Fruit fly (Drosophila melanogaster) whole organism, embryonic: ENCODE data around the gene Mgat3.

Experiments used
- CG10565 ChIP-seq: fragments of 200-800 bp; sonication (Bioruptor generic); optimal IDR thresholded peaks from 3 replicates; lab custom pipeline; 2016; ENCODE audit warnings: missing biosample characterization, mild to moderate bottlenecking, missing genetic modification characterization
- CG10959 ChIP-seq: fragments of 200-800 bp; sonication (Bioruptor generic); IDR thresholded peaks from 2 replicates; pipeline ENCODE4 v1.3.6; 2022; ENCODE audit warnings: missing biosample characterization, missing genetic modification characterization
- CG11560 ChIP-seq: fragments of 200-800 bp; sonication (Bioruptor generic); IDR thresholded peaks from 3 replicates; pipeline ENCODE4 v1.3.6; 2022; ENCODE audit warnings: missing biosample characterization, missing genetic modification characterization
- CG12659 ChIP-seq: fragments of 200-800 bp; sonication (Bioruptor generic); optimal IDR thresholded peaks from 3 replicates; lab custom pipeline; 2017; ENCODE audit warnings: mild to moderate bottlenecking, missing biosample characterization, missing genetic modification reagents, missing genetic modification characterization
- CG12744 ChIP-seq: fragments of 200-800 bp; sonication (Bioruptor generic); optimal IDR thresholded peaks from 2 replicates; lab custom pipeline; 2016; ENCODE audit warnings: missing biosample characterization, missing genetic modification characterization
- CG14965 ChIP-seq: fragments of 200-800 bp; sonication (Bioruptor generic); optimal IDR thresholded peaks from 2 replicates; lab custom pipeline; 2016; ENCODE audit warnings: missing biosample characterization, missing genetic modification characterization, borderline replicate concordance
- CG1647 ChIP-seq: fragments of 200-800 bp; sonication (Bioruptor generic); optimal IDR thresholded peaks from 3 replicates; lab custom pipeline; 2016; ENCODE audit warnings: missing biosample characterization, missing genetic modification characterization
- CG18599 ChIP-seq: fragments of 200-800 bp; sonication (Bioruptor generic); optimal IDR thresholded peaks from 3 replicates; lab custom pipeline; 2017; ENCODE audit warnings: missing biosample characterization, missing genetic modification characterization, mild to moderate bottlenecking, moderate library complexity, missing genetic modification reagents
- CG18619 ChIP-seq: fragments of 200-800 bp; sonication (Bioruptor generic); optimal IDR thresholded peaks from 3 replicates; lab custom pipeline; 2017; ENCODE audit warnings: missing biosample characterization, mild to moderate bottlenecking, missing genetic modification characterization
- CG2202 ChIP-seq: fragments of 200-800 bp; sonication (Bioruptor generic); optimal IDR thresholded peaks from 2 replicates; lab custom pipeline; 2018; ENCODE audit warnings: missing biosample characterization, mild to moderate bottlenecking, missing genetic modification characterization
- CG2678 ChIP-seq: fragments of 200-800 bp; sonication (Bioruptor generic); optimal IDR thresholded peaks from 3 replicates; lab custom pipeline; 2019; ENCODE audit warnings: missing biosample characterization, mild to moderate bottlenecking, missing genetic modification characterization, moderate library complexity
- CG32532 ChIP-seq: fragments of 200-800 bp; sonication (Bioruptor generic); IDR thresholded peaks from 2 replicates; pipeline ENCODE4 v1.3.6; 2022; ENCODE audit warnings: missing biosample characterization, missing genetic modification characterization
- CG34224 ChIP-seq: fragments of 200-800 bp; sonication (Bioruptor generic); IDR thresholded peaks from 3 replicates; pipeline ENCODE4 v1.3.6; 2022; ENCODE audit warnings: missing biosample characterization, missing genetic modification characterization; ENCODE audit not compliant: partially characterized antibody
- CG5953 ChIP-seq: fragments of 200-800 bp; sonication (Bioruptor generic); IDR thresholded peaks from 2 replicates; pipeline ENCODE4 v1.3.6; 2022; ENCODE audit warnings: missing biosample characterization, missing genetic modification characterization
- CG6654 ChIP-seq: fragments of 200-800 bp; sonication (Bioruptor generic); optimal IDR thresholded peaks from 2 replicates; lab custom pipeline; 2017; ENCODE audit warnings: missing biosample characterization, mild to moderate bottlenecking, missing genetic modification characterization
- CG7987 ChIP-seq: fragments of 200-800 bp; sonication (Bioruptor generic); optimal IDR thresholded peaks from 2 replicates; lab custom pipeline; 2018; ENCODE audit warnings: missing biosample characterization, mild to moderate bottlenecking, missing genetic modification characterization, moderate library complexity
- CG8089 ChIP-seq: fragments of 200-800 bp; sonication (Bioruptor generic); optimal IDR thresholded peaks from 3 replicates; lab custom pipeline; 2016; ENCODE audit warnings: missing biosample characterization, missing genetic modification characterization
- CG8388 ChIP-seq: fragments of 200-800 bp; sonication (Bioruptor generic); optimal IDR thresholded peaks from 2 replicates; lab custom pipeline; 2019; ENCODE audit warnings: missing biosample characterization, mild to moderate bottlenecking, missing genetic modification characterization, moderate library complexity
- CG8478 ChIP-seq: fragments of >200 bp; optimal IDR thresholded peaks from 2 replicates; lab custom pipeline; 2018
- CG9932 ChIP-seq: fragments of 200-800 bp; sonication (Bioruptor generic); IDR thresholded peaks from 2 replicates; pipeline ENCODE4 v1.3.6; 2022; ENCODE audit warnings: missing biosample characterization, missing genetic modification characterization
- CTCF ChIP-seq: fragments of 200-800 bp; sonication (Bioruptor generic); optimal IDR thresholded peaks from 2 replicates; lab custom pipeline; 2017; ENCODE audit warnings: missing biosample characterization, mild to moderate bottlenecking, missing genetic modification characterization, moderate library complexity
- Dll ChIP-seq: fragments of 200-800 bp; sonication (Bioruptor generic); IDR thresholded peaks from 4 replicates; pipeline ENCODE4 v1.3.6; 2022; ENCODE audit warnings: missing biosample characterization, missing genetic modification characterization; ENCODE audit not compliant: partially characterized antibody
- ERR ChIP-seq: fragments of 200-800 bp; sonication (Bioruptor generic); optimal IDR thresholded peaks from 2 replicates; lab custom pipeline; 2016; ENCODE audit warnings: missing biosample characterization, missing genetic modification characterization
- Fer1 ChIP-seq: fragments of 200-800 bp; sonication (Bioruptor generic); optimal IDR thresholded peaks from 2 replicates; lab custom pipeline; 2017; ENCODE audit warnings: missing biosample characterization, mild to moderate bottlenecking, missing genetic modification characterization
- GATAe ChIP-seq: fragments of 200-800 bp; sonication (Bioruptor generic); conservative IDR thresholded peaks from 2 replicates; pipeline ENCODE4 v1.3.6; 2022; ENCODE audit warnings: missing biosample characterization, missing genetic modification characterization
- Hand ChIP-seq: fragments of 200-800 bp; sonication (Bioruptor generic); optimal IDR thresholded peaks from 2 replicates; lab custom pipeline; 2017; ENCODE audit warnings: mild to moderate bottlenecking, missing biosample characterization, missing genetic modification reagents, missing genetic modification characterization
- MTF-1 ChIP-seq: fragments of 200-800 bp; sonication (Bioruptor generic); optimal IDR thresholded peaks from 2 replicates; lab custom pipeline; 2018; ENCODE audit warnings: missing biosample characterization, mild to moderate bottlenecking, missing genetic modification characterization, borderline replicate concordance
- NC2α ChIP-seq: fragments of 200-800 bp; sonication (Bioruptor generic); optimal IDR thresholded peaks from 2 replicates; lab custom pipeline; 2016; ENCODE audit warnings: missing biosample characterization, missing genetic modification characterization
- Nf-YA ChIP-seq: fragments of 200-800 bp; sonication (Bioruptor generic); IDR thresholded peaks from 2 replicates; pipeline ENCODE4 v1.3.6; 2022; ENCODE audit warnings: missing biosample characterization, missing genetic modification characterization
- Pdp1 ChIP-seq, 2 experiments: fragments of 200-800 bp; sonication (Bioruptor generic); optimal IDR thresholded peaks; 3 replicates each; lab custom pipeline; 2016; ENCODE audit warnings: missing biosample characterization in 2 of 2, missing genetic modification characterization in 2 of 2, mild to moderate bottlenecking in 1 of 2, moderate library complexity in 1 of 2
- Sox100B ChIP-seq: fragments of 200-800 bp; sonication (Bioruptor generic); optimal IDR thresholded peaks from 3 replicates; lab custom pipeline; 2018; ENCODE audit warnings: missing biosample characterization, mild to moderate bottlenecking, missing genetic modification characterization
- bcd ChIP-seq: fragments of 200-800 bp; sonication (Bioruptor generic); optimal IDR thresholded peaks from 2 replicates; lab custom pipeline; 2017; ENCODE audit warnings: missing biosample characterization, mild to moderate bottlenecking, missing genetic modification characterization
- cg ChIP-seq: fragments of 200-800 bp; sonication (Bioruptor generic); optimal IDR thresholded peaks from 3 replicates; lab custom pipeline; 2019; ENCODE audit warnings: missing biosample characterization, mild to moderate bottlenecking, missing genetic modification characterization, moderate library complexity
- chif ChIP-seq, 2 experiments: fragments of 200-800 bp; sonication (Bioruptor generic); optimal IDR thresholded peaks; 3 replicates each; lab custom pipeline; 2016; ENCODE audit warnings: missing biosample characterization in 2 of 2, missing genetic modification characterization in 2 of 2
- crc ChIP-seq: fragments of 200-800 bp; sonication (Bioruptor generic); optimal IDR thresholded peaks from 2 replicates; lab custom pipeline; 2016; ENCODE audit warnings: missing biosample characterization, missing genetic modification characterization
- crp ChIP-seq, 2 experiments: fragments of 200-800 bp; sonication (Bioruptor generic); optimal IDR thresholded peaks; 2 replicates in 1 of 2; 3 replicates in 1 of 2; lab custom pipeline; 2017; ENCODE audit warnings: missing biosample characterization in 2 of 2, missing genetic modification characterization in 2 of 2, mild to moderate bottlenecking in 1 of 2, moderate library complexity in 1 of 2
- dmrt99B ChIP-seq: fragments of 200-800 bp; sonication (Bioruptor generic); optimal IDR thresholded peaks from 2 replicates; lab custom pipeline; 2018; ENCODE audit warnings: missing biosample characterization, mild to moderate bottlenecking, missing genetic modification characterization, moderate library complexity
- dpn ChIP-seq, 2 experiments: fragments of 200-800 bp; sonication (Bioruptor generic); optimal IDR thresholded peaks; 3 replicates each; lab custom pipeline; 2016; ENCODE audit warnings: missing biosample characterization in 2 of 2, missing genetic modification characterization in 2 of 2
- h ChIP-seq: fragments of >200 bp; optimal IDR thresholded peaks from 2 replicates; lab custom pipeline; 2017
- ind ChIP-seq: fragments of 200-800 bp; sonication (Bioruptor generic); optimal IDR thresholded peaks from 3 replicates; lab custom pipeline; 2016; ENCODE audit warnings: missing biosample characterization, missing genetic modification characterization
- jumu ChIP-seq: fragments of 200-800 bp; sonication (Bioruptor generic); optimal IDR thresholded peaks from 3 replicates; lab custom pipeline; 2016; ENCODE audit warnings: missing biosample characterization, missing genetic modification characterization
- mirr ChIP-seq: fragments of 200-800 bp; sonication (Bioruptor generic); optimal IDR thresholded peaks from 3 replicates; lab custom pipeline; 2018; ENCODE audit warnings: missing biosample characterization, mild to moderate bottlenecking, missing genetic modification characterization
- nerfin-2 ChIP-seq: fragments of 200-800 bp; sonication (Bioruptor generic); IDR thresholded peaks from 2 replicates; pipeline ENCODE4 v1.3.6; 2022; ENCODE audit warnings: missing biosample characterization, missing genetic modification characterization; ENCODE audit not compliant: partially characterized antibody
- shn ChIP-seq: fragments of 200-800 bp; sonication (Bioruptor generic); optimal IDR thresholded peaks from 3 replicates; lab custom pipeline; 2016; ENCODE audit warnings: missing biosample characterization, missing genetic modification characterization
- sr ChIP-seq: fragments of 200-800 bp; sonication (Bioruptor generic); IDR thresholded peaks from 3 replicates; pipeline ENCODE4 v1.3.6; 2022; ENCODE audit warnings: missing biosample characterization, missing genetic modification characterization
- trh ChIP-seq: fragments of 200-800 bp; sonication (Bioruptor generic); optimal IDR thresholded peaks from 2 replicates; lab custom pipeline; 2016; ENCODE audit warnings: missing biosample characterization, missing genetic modification characterization
- tx ChIP-seq: fragments of 200-800 bp; sonication (Bioruptor generic); optimal IDR thresholded peaks from 2 replicates; lab custom pipeline; 2016; ENCODE audit warnings: missing biosample characterization, missing genetic modification characterization
- wek ChIP-seq: fragments of 200-800 bp; sonication (Bioruptor generic); optimal IDR thresholded peaks from 3 replicates; lab custom pipeline; 2018; ENCODE audit warnings: missing biosample characterization, mild to moderate bottlenecking, missing genetic modification characterization, moderate library complexity
- yki ChIP-seq: fragments of >200 bp; optimal IDR thresholded peaks from 3 replicates; lab custom pipeline; 2018
- zen2 ChIP-seq: fragments of 200-800 bp; sonication (Bioruptor generic); IDR thresholded peaks from 3 replicates; pipeline ENCODE4 v1.3.6; 2022; ENCODE audit warnings: missing biosample characterization, missing genetic modification characterization; ENCODE audit not compliant: partially characterized antibody
- zfh1 ChIP-seq: fragments of 200-800 bp; sonication (Bioruptor generic); IDR thresholded peaks from 3 replicates; pipeline ENCODE4 v1.3.6; 2022; ENCODE audit warnings: missing biosample characterization, missing genetic modification characterization
- zfh2 ChIP-seq: fragments of 200-800 bp; sonication (Bioruptor generic); optimal IDR thresholded peaks from 2 replicates; lab custom pipeline; 2016; ENCODE audit warnings: missing biosample characterization, missing genetic modification characterization

Gene Mgat3

dm6 chr2L:13205256-13205655, 22.9 kb upstream of the Mgat3 start (continued):
- no peak for TF ChIP-seq trh (GFP tag; lab: Kevin White, UChicago)
- TF ChIP-seq ind (GFP tag; lab: Kevin White, UChicago): no peak
- peak; percentile 71 for TF ChIP-seq mirr (GFP tag; lab: Kevin White, UChicago)
- TF ChIP-seq wek (GFP tag; lab: Kevin White, UChicago): peak; percentile 26
- TF ChIP-seq crp (GFP tag; optimal IDR thresholded peaks at IDR 0.05; lab: Kevin White, UChicago): peak in 1 of 2 experiments; percentile 7
- TF ChIP-seq CG2202: peak; percentile 3
- no peak for TF ChIP-seq CG10565 (GFP tag; lab: Kevin White, UChicago)
- no peak for TF ChIP-seq crc (GFP tag; lab: Kevin White, UChicago)
- peak; percentile 38 for TF ChIP-seq bcd
- TF ChIP-seq nerfin-2 (GFP tag; lab: Robert Waterston, UW): no peak
- no peak for TF ChIP-seq CG14965 (GFP tag; lab: Kevin White, UChicago)
- peak in 1 of 2 experiments; percentile 8 for TF ChIP-seq chif (GFP tag; optimal IDR thresholded peaks at IDR 0.05; lab: Kevin White, UChicago)
- TF ChIP-seq CG1647: no peak
- no peak for TF ChIP-seq CG6654 (GFP tag; lab: Kevin White, UChicago)
- no peak for TF ChIP-seq zen2 (GFP tag; lab: Robert Waterston, UW)
- peak; percentile 9 for TF ChIP-seq Sox100B (GFP tag; lab: Kevin White, UChicago)
- TF ChIP-seq CG10959 (GFP tag; lab: Robert Waterston, UW): no peak
- TF ChIP-seq CG8478: no peak
- 0 out of 3 replicates have a peak, but pooled peaks have one; percentile 64 for TF ChIP-seq sr (GFP tag; lab: Robert Waterston, UW)
- TF ChIP-seq CG18619 (GFP tag; lab: Kevin White, UChicago): peak; percentile 29
- peak; percentile 43; the same call in 1 of the 2 replicates for TF ChIP-seq CG32532
- TF ChIP-seq shn (GFP tag; lab: Kevin White, UChicago): peak; percentile 5
- peak; percentile 31 for TF ChIP-seq CG2678
- TF ChIP-seq Fer1: peak; percentile 75
- peak; percentile 21 for TF ChIP-seq CG12659
- TF ChIP-seq zfh2: no peak
- no peak for TF ChIP-seq CG11560 (tag; lab: Robert Waterston, UW)
- TF ChIP-seq zfh1 (GFP tag; lab: Robert Waterston, UW): 0 out of 3 replicates have a peak, but pooled peaks have one; percentile 28
- no peak for TF ChIP-seq CTCF (GFP tag; lab: Kevin White, UChicago)
- peak; percentile 99 for TF ChIP-seq CG7987 (GFP tag; lab: Kevin White, UChicago)
- TF ChIP-seq CG12744 (GFP tag; lab: Kevin White, UChicago): peak; percentile 20
- TF ChIP-seq Pdp1 (GFP tag; optimal IDR thresholded peaks at IDR 0.05; lab: Kevin White, UChicago): peak in 1 of 2 experiments; percentile 46
- peak; percentile 71 for TF ChIP-seq Hand (GFP tag; lab: Kevin White, UChicago)
- no peak for TF ChIP-seq yki (lab: Kevin White, UChicago)
- peak; percentile 23 for TF ChIP-seq ERR (GFP tag; lab: Kevin White, UChicago)
- peak; percentile 23 for TF ChIP-seq dmrt99B (tag; lab: Kevin White, UChicago)
- peak; percentile 7 for TF ChIP-seq cg (GFP tag; lab: Kevin White, UChicago)
- TF ChIP-seq CG8089 (GFP tag; lab: Kevin White, UChicago): peak; percentile 24
- peak; percentile 65 for TF ChIP-seq CG18599 (GFP tag; lab: Kevin White, UChicago)
- TF ChIP-seq MTF-1 (GFP tag; lab: Kevin White, UChicago): peak; percentile 36
- TF ChIP-seq NC2α (GFP tag; lab: Kevin White, UChicago): peak; percentile 17
- TF ChIP-seq GATAe (GFP tag; lab: Robert Waterston, UW): no peak
- no peak for TF ChIP-seq h (lab: Kevin White, UChicago)
- no peak for TF ChIP-seq jumu (GFP tag; lab: Kevin White, UChicago)
- no peak for TF ChIP-seq Nf-YA (GFP tag; lab: Robert Waterston, UW)
- TF ChIP-seq CG9932 (GFP tag; lab: Robert Waterston, UW): no peak
- TF ChIP-seq tx (GFP tag; lab: Kevin White, UChicago): no peak
- no peak for TF ChIP-seq Dll
- TF ChIP-seq CG5953 (GFP tag; lab: Robert Waterston, UW): 0 out of 2 replicates have a peak, but pooled peaks have one; percentile 27
- TF ChIP-seq CG8388: no peak
- TF ChIP-seq dpn (GFP tag; optimal IDR thresholded peaks at IDR 0.05; lab: Kevin White, UChicago): no peak
- TF ChIP-seq CG34224 (GFP tag; lab: Robert Waterston, UW): peak; percentile 29; the same call in 1 of the 3 replicates
